Fruit fly (Drosophila melanogaster) whole organism, embryonic: Measurements from ENCODE around the gene nod.

Source experiments
- Abd-B ChIP-seq: fragments of 200-800 bp; sonication (Bioruptor generic); optimal IDR thresholded peaks from 2 replicates; lab custom pipeline; 2018; ENCODE audit warnings: missing biosample characterization, mild to moderate bottlenecking, missing genetic modification characterization, moderate library complexity
- Asciz ChIP-seq: fragments of 200-800 bp; sonication (Bioruptor generic); optimal IDR thresholded peaks from 2 replicates; lab custom pipeline; 2017; ENCODE audit warnings: missing biosample characterization, mild to moderate bottlenecking, missing genetic modification characterization, missing genetic modification reagents
- BEAF-32 ChIP-seq: fragments of 200-800 bp; sonication (Bioruptor generic); optimal IDR thresholded peaks from 3 replicates; lab custom pipeline; 2017; ENCODE audit warnings: missing biosample characterization, missing genetic modification characterization, mild to moderate bottlenecking, moderate library complexity, missing genetic modification reagents
- CG10209 ChIP-seq: fragments of 200-800 bp; sonication (Bioruptor generic); optimal IDR thresholded peaks from 3 replicates; lab custom pipeline; 2017; ENCODE audit warnings: missing biosample characterization, mild to moderate bottlenecking, missing genetic modification characterization, missing genetic modification reagents
- CG10654 ChIP-seq: fragments of 200-800 bp; sonication (Bioruptor generic); optimal IDR thresholded peaks from 2 replicates; lab custom pipeline; 2016; ENCODE audit warnings: missing biosample characterization, missing genetic modification characterization
- CG11398 ChIP-seq: fragments of 200-800 bp; sonication (Bioruptor generic); optimal IDR thresholded peaks from 2 replicates; lab custom pipeline; 2016; ENCODE audit warnings: missing biosample characterization, missing genetic modification characterization
- CG13287 ChIP-seq: fragments of 200-800 bp; sonication (Bioruptor generic); IDR thresholded peaks from 2 replicates; pipeline ENCODE4 v1.3.6; 2022; ENCODE audit warnings: missing biosample characterization, missing genetic modification characterization; ENCODE audit not compliant: partially characterized antibody
- CG14667 ChIP-seq: fragments of 200-800 bp; sonication (Bioruptor generic); IDR thresholded peaks from 2 replicates; pipeline ENCODE4 v1.3.6; 2022; ENCODE audit warnings: missing biosample characterization, missing genetic modification characterization
- CG14710 ChIP-seq: fragments of 200-800 bp; sonication (Bioruptor generic); optimal IDR thresholded peaks from 3 replicates; lab custom pipeline; 2019; ENCODE audit warnings: missing biosample characterization, mild to moderate bottlenecking, missing genetic modification characterization, moderate library complexity
- CG1602 ChIP-seq: fragments of 200-800 bp; sonication (Bioruptor generic); optimal IDR thresholded peaks from 3 replicates; lab custom pipeline; 2016; ENCODE audit warnings: missing biosample characterization, missing genetic modification characterization
- CG1603 ChIP-seq: fragments of 200-800 bp; sonication (Bioruptor generic); optimal IDR thresholded peaks from 2 replicates; lab custom pipeline; 2019; ENCODE audit warnings: missing biosample characterization, mild to moderate bottlenecking, missing genetic modification characterization, moderate library complexity
- CG17568 ChIP-seq: fragments of 200-800 bp; sonication (Bioruptor generic); optimal IDR thresholded peaks from 2 replicates; lab custom pipeline; 2018; ENCODE audit warnings: missing biosample characterization, mild to moderate bottlenecking, missing genetic modification characterization, moderate library complexity
- CG17802 ChIP-seq: fragments of 200-800 bp; sonication (Bioruptor generic); optimal IDR thresholded peaks from 2 replicates; lab custom pipeline; 2018; ENCODE audit warnings: missing biosample characterization, mild to moderate bottlenecking, missing genetic modification characterization, moderate library complexity
- CG32532 ChIP-seq: fragments of 200-800 bp; sonication (Bioruptor generic); IDR thresholded peaks from 2 replicates; pipeline ENCODE4 v1.3.6; 2022; ENCODE audit warnings: missing biosample characterization, missing genetic modification characterization
- CG33213 ChIP-seq: fragments of 200-800 bp; sonication (Bioruptor generic); optimal IDR thresholded peaks from 3 replicates; lab custom pipeline; 2016; ENCODE audit warnings: missing biosample characterization, missing genetic modification characterization
- CG5953 ChIP-seq: fragments of 200-800 bp; sonication (Bioruptor generic); IDR thresholded peaks from 2 replicates; pipeline ENCODE4 v1.3.6; 2022; ENCODE audit warnings: missing biosample characterization, missing genetic modification characterization
- CG6854 ChIP-seq: fragments of 200-800 bp; sonication (Bioruptor generic); optimal IDR thresholded peaks from 3 replicates; lab custom pipeline; 2017; ENCODE audit warnings: missing biosample characterization, mild to moderate bottlenecking, missing genetic modification characterization
- CG7357 ChIP-seq: fragments of 200-800 bp; sonication (Bioruptor generic); IDR thresholded peaks from 3 replicates; pipeline ENCODE4 v1.3.6; 2022; ENCODE audit warnings: missing biosample characterization, missing genetic modification characterization
- CG7839 ChIP-seq: fragments of 200-800 bp; sonication (Bioruptor generic); optimal IDR thresholded peaks from 3 replicates; lab custom pipeline; 2018; ENCODE audit warnings: missing biosample characterization, mild to moderate bottlenecking, missing genetic modification characterization, moderate library complexity
- CG8089 ChIP-seq: fragments of 200-800 bp; sonication (Bioruptor generic); optimal IDR thresholded peaks from 3 replicates; lab custom pipeline; 2016; ENCODE audit warnings: missing biosample characterization, missing genetic modification characterization
- CG8478 ChIP-seq: fragments of >200 bp; optimal IDR thresholded peaks from 2 replicates; lab custom pipeline; 2018
- Dfd ChIP-seq, 2 experiments: fragments of >200 bp; optimal IDR thresholded peaks; 2 replicates each; lab custom pipeline; 2017; ENCODE audit warnings: missing biosample characterization in 2 of 2, missing genetic modification characterization in 2 of 2
- Drgx ChIP-seq: fragments of 200-800 bp; sonication (Bioruptor generic); IDR thresholded peaks from 2 replicates; pipeline ENCODE4 v1.3.6; 2022; ENCODE audit warnings: missing biosample characterization, missing genetic modification characterization
- Ets97D ChIP-seq: fragments of 200-800 bp; sonication (Bioruptor generic); optimal IDR thresholded peaks from 3 replicates; lab custom pipeline; 2016; ENCODE audit warnings: missing biosample characterization, missing genetic modification characterization
- Hmr ChIP-seq: fragments of 200-800 bp; sonication (Bioruptor generic); optimal IDR thresholded peaks from 3 replicates; lab custom pipeline; 2017; ENCODE audit warnings: mild to moderate bottlenecking, missing biosample characterization, missing genetic modification reagents, missing genetic modification characterization
- Hr3 ChIP-seq: fragments of 200-800 bp; sonication (Bioruptor generic); optimal IDR thresholded peaks from 3 replicates; lab custom pipeline; 2016; ENCODE audit warnings: missing biosample characterization, missing genetic modification characterization
- Jarid2 ChIP-seq: fragments of 200-800 bp; sonication (Bioruptor generic); optimal IDR thresholded peaks from 3 replicates; lab custom pipeline; 2017; ENCODE audit warnings: mild to moderate bottlenecking, missing biosample characterization, missing genetic modification reagents, missing genetic modification characterization
- MBD-R2 ChIP-seq: fragments of 200-800 bp; sonication (Bioruptor generic); IDR thresholded peaks from 2 replicates; pipeline ENCODE4 v1.3.6; 2022; ENCODE audit warnings: missing biosample characterization, missing genetic modification characterization
- Nf-YC ChIP-seq: fragments of 200-800 bp; optimal IDR thresholded peaks from 3 replicates; lab custom pipeline; 2019; ENCODE audit warnings: missing biosample characterization, mild to moderate bottlenecking, missing genetic modification characterization, moderate library complexity
- NfI ChIP-seq: fragments of 200-800 bp; sonication (Bioruptor generic); optimal IDR thresholded peaks from 3 replicates; lab custom pipeline; 2018; ENCODE audit warnings: missing biosample characterization, mild to moderate bottlenecking, missing genetic modification characterization, moderate library complexity
- Taf1 ChIP-seq: fragments of 200-800 bp; sonication (Bioruptor generic); IDR thresholded peaks from 2 replicates; pipeline ENCODE4 v1.3.6; 2022; ENCODE audit warnings: missing biosample characterization, missing genetic modification characterization
- YL-1 ChIP-seq: fragments of 200-800 bp; sonication (Bioruptor generic); optimal IDR thresholded peaks from 3 replicates; lab custom pipeline; 2017; ENCODE audit warnings: missing biosample characterization, mild to moderate bottlenecking, missing genetic modification characterization
- bbx ChIP-seq: fragments of 200-800 bp; sonication (Bioruptor generic); IDR thresholded peaks from 2 replicates; pipeline ENCODE4 v1.3.6; 2022; ENCODE audit warnings: missing biosample characterization, missing genetic modification characterization; ENCODE audit not compliant: partially characterized antibody
- crc ChIP-seq: fragments of 200-800 bp; sonication (Bioruptor generic); optimal IDR thresholded peaks from 2 replicates; lab custom pipeline; 2016; ENCODE audit warnings: missing biosample characterization, missing genetic modification characterization
- dimm ChIP-seq: fragments of 200-800 bp; sonication (Bioruptor generic); IDR thresholded peaks from 2 replicates; pipeline ENCODE4 v1.3.6; 2022; ENCODE audit warnings: missing biosample characterization, missing genetic modification characterization
- dmrt99B ChIP-seq: fragments of 200-800 bp; sonication (Bioruptor generic); optimal IDR thresholded peaks from 2 replicates; lab custom pipeline; 2018; ENCODE audit warnings: missing biosample characterization, mild to moderate bottlenecking, missing genetic modification characterization, moderate library complexity
- dysf ChIP-seq: fragments of 200-800 bp; sonication (Bioruptor generic); IDR thresholded peaks from 3 replicates; pipeline ENCODE4 v1.3.6; 2022; ENCODE audit warnings: missing biosample characterization, missing genetic modification characterization
- ems ChIP-seq: fragments of 200-800 bp; sonication (Bioruptor generic); optimal IDR thresholded peaks from 3 replicates; lab custom pipeline; 2016; ENCODE audit warnings: missing biosample characterization, missing genetic modification characterization
- fu2 ChIP-seq: fragments of 200-800 bp; sonication (Bioruptor generic); optimal IDR thresholded peaks from 2 replicates; lab custom pipeline; 2016; ENCODE audit warnings: missing biosample characterization, missing genetic modification characterization
- lilli ChIP-seq: fragments of 200-800 bp; sonication (Bioruptor generic); optimal IDR thresholded peaks from 3 replicates; lab custom pipeline; 2016; ENCODE audit warnings: missing biosample characterization, missing genetic modification characterization
- lov ChIP-seq, 2 experiments: fragments of 200-800 bp in 1 of 2; fragments of >200 bp in 1 of 2; sonication (Bioruptor generic) in 1 of 2; IDR thresholded peaks in 1 of 2; optimal IDR thresholded peaks in 1 of 2; 2 replicates in 1 of 2; 3 replicates in 1 of 2; pipeline versions ENCODE4 v1.3.6 to Lab custom; 2017 to 2022; ENCODE audit warnings: missing biosample characterization in 1 of 2, missing genetic modification characterization in 1 of 2
- otp ChIP-seq: fragments of 200-800 bp; sonication (Bioruptor generic); IDR thresholded peaks from 3 replicates; pipeline ENCODE4, ENCODE4 v1.3.6; 2022; ENCODE audit warnings: missing biosample characterization, missing genetic modification characterization
- peb ChIP-seq: fragments of 200-800 bp; sonication (Bioruptor generic); IDR thresholded peaks from 2 replicates; pipeline ENCODE4 v1.3.6; 2022; ENCODE audit warnings: missing biosample characterization, missing genetic modification characterization
- psq ChIP-seq: fragments of 200-800 bp; sonication (Bioruptor generic); optimal IDR thresholded peaks from 2 replicates; lab custom pipeline; 2017; ENCODE audit warnings: missing biosample characterization, missing genetic modification characterization
- pzg ChIP-seq: fragments of 200-800 bp; sonication (Bioruptor generic); optimal IDR thresholded peaks from 3 replicates; lab custom pipeline; 2018; ENCODE audit warnings: missing biosample characterization, mild to moderate bottlenecking, missing genetic modification characterization, moderate library complexity
- sd ChIP-seq: fragments of 200-800 bp; sonication (Bioruptor generic); optimal IDR thresholded peaks from 3 replicates; lab custom pipeline; 2018; ENCODE audit warnings: missing biosample characterization, mild to moderate bottlenecking, missing genetic modification characterization, moderate library complexity
- sisA ChIP-seq: fragments of 200-800 bp; sonication (Bioruptor generic); IDR thresholded peaks from 2 replicates; pipeline ENCODE4 v1.3.6; 2022; ENCODE audit warnings: missing biosample characterization, missing genetic modification characterization
- sob ChIP-seq: fragments of 200-800 bp; sonication (Bioruptor generic); IDR thresholded peaks from 2 replicates; pipeline ENCODE4 v1.3.6; 2022; ENCODE audit warnings: missing biosample characterization, missing genetic modification characterization
- trem ChIP-seq: fragments of 200-800 bp; optimal IDR thresholded peaks from 3 replicates; lab custom pipeline; 2019; ENCODE audit warnings: missing biosample characterization, mild to moderate bottlenecking, missing genetic modification characterization, moderate library complexity
- tup ChIP-seq: fragments of 200-800 bp; sonication (Bioruptor generic); optimal IDR thresholded peaks from 2 replicates; lab custom pipeline; 2016; ENCODE audit warnings: missing biosample characterization, mild to moderate bottlenecking, missing genetic modification characterization, moderate library complexity
- twi ChIP-seq: fragments of 200-800 bp; optimal IDR thresholded peaks from 2 replicates; lab custom pipeline; 2019; ENCODE audit warnings: missing biosample characterization, mild to moderate bottlenecking, missing genetic modification characterization, moderate library complexity

Gene nod

DNA sequence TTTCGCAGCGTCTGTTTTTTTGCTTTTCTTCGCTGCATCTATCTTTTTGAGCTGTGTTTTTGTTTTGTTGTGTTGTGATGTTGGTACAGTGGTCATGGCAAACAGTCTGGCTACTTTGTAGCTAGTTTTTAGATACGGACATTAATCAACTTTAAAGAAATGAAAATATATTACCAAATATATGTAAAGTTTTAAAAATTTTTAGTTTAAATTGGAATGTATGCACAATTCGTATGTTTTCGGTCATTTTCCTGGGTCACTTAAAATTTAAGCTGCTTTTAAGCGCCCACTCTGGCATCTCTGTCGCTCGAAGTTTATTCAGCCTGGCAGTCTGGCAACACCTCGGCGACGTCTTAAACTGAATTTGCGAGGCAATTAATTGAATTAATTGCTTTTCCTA is 4.0 kb upstream of the nod start, which contains the start of gene CG11695 (continued):
- TF ChIP-seq CG11398: no peak
- TF ChIP-seq CG8089: no peak
- TF ChIP-seq Hmr (GFP tag; lab: Kevin White, UChicago): peak; percentile 62
- peak; percentile 81 for TF ChIP-seq lilli (GFP tag; lab: Kevin White, UChicago)
- peak; percentile 94 for TF ChIP-seq MBD-R2 (GFP tag; lab: Robert Waterston, UW)
- TF ChIP-seq ems (GFP tag; lab: Kevin White, UChicago): peak; percentile 25
- peak; percentile 46 for TF ChIP-seq sd (tag; lab: Kevin White, UChicago)
- peak; percentile 4 for TF ChIP-seq CG17802 (tag; lab: Kevin White, UChicago)
- peak; percentile 55 for TF ChIP-seq CG10654 (GFP tag; lab: Kevin White, UChicago)
- TF ChIP-seq Drgx (GFP tag; lab: Robert Waterston, UW): peak; percentile 49; the same call in 1 of the 2 replicates
- TF ChIP-seq CG8478 (lab: Kevin White, UChicago): no peak
- peak; percentile 73 for TF ChIP-seq CG14710 (tag; lab: Kevin White, UChicago)
- TF ChIP-seq CG10209 (GFP tag; lab: Kevin White, UChicago): peak; percentile 35
- peak; percentile 76 for TF ChIP-seq dysf (GFP tag; lab: Robert Waterston, UW)
- TF ChIP-seq CG1603: peak; percentile 51
- TF ChIP-seq peb (GFP tag; lab: Robert Waterston, UW): peak; percentile 45; the same call in 1 of the 2 replicates
- TF ChIP-seq dimm (GFP tag; lab: Robert Waterston, UW): no peak
- TF ChIP-seq Hr3 (GFP tag; lab: Kevin White, UChicago): peak; percentile 60
- TF ChIP-seq NfI (GFP tag; lab: Kevin White, UChicago): peak; percentile 73
- peak; percentile 30; the same call in 1 of the 2 replicates for TF ChIP-seq CG13287 (GFP tag; lab: Robert Waterston, UW)
- no peak for TF ChIP-seq lov (optimal IDR thresholded peaks at IDR 0.05; lab: Kevin White, UChicago)
- no peak for TF ChIP-seq lov (GFP tag; IDR thresholded peaks at IDR 0.05; lab: Robert Waterston, UW)
- peak; percentile 43 for TF ChIP-seq twi (tag; lab: Kevin White, UChicago)
- peak; percentile 56 for TF ChIP-seq sisA (GFP tag; lab: Robert Waterston, UW)
- peak; percentile 32 for TF ChIP-seq Ets97D
- no peak for TF ChIP-seq crc (GFP tag; lab: Kevin White, UChicago)
- TF ChIP-seq CG33213 (GFP tag; lab: Kevin White, UChicago): no peak
- peak; percentile 57 for TF ChIP-seq dmrt99B
- peak; percentile 36; the same call in 1 of the 2 replicates for TF ChIP-seq CG14667 (GFP tag; lab: Robert Waterston, UW)
- TF ChIP-seq CG6854: no peak
- peak; percentile 48 for TF ChIP-seq pzg
- peak; percentile 26 for TF ChIP-seq fu2 (GFP tag; lab: Kevin White, UChicago)
- peak; percentile 71 for TF ChIP-seq sob (GFP tag; lab: Robert Waterston, UW)
- no peak for TF ChIP-seq psq
- no peak for TF ChIP-seq bbx (GFP tag; lab: Robert Waterston, UW)
- no peak for TF ChIP-seq CG17568
- TF ChIP-seq tup (GFP tag; lab: Kevin White, UChicago): no peak
- TF ChIP-seq CG5953 (GFP tag; lab: Robert Waterston, UW): no peak
- peak; percentile 65 for TF ChIP-seq Abd-B (GFP tag; lab: Kevin White, UChicago)
- peak; percentile 22 for TF ChIP-seq Jarid2 (GFP tag; lab: Kevin White, UChicago)
- TF ChIP-seq CG32532 (GFP tag; lab: Robert Waterston, UW): peak; percentile 76
- peak; percentile 78 for TF ChIP-seq Nf-YC (tag; lab: Kevin White, UChicago)
- TF ChIP-seq Taf1 (GFP tag; lab: Robert Waterston, UW): peak; percentile 49; the same call in 1 of the 2 replicates
- TF ChIP-seq YL-1 (GFP tag; lab: Kevin White, UChicago): peak; percentile 77
- TF ChIP-seq Dfd (GFP tag; optimal IDR thresholded peaks at IDR 0.05; lab: Kevin White, UChicago): no peak
- no peak for TF ChIP-seq otp (GFP tag; lab: Robert Waterston, UW)
- no peak for TF ChIP-seq CG7357
- TF ChIP-seq CG1602 (GFP tag; lab: Kevin White, UChicago): peak; percentile 60
- TF ChIP-seq trem (tag; lab: Kevin White, UChicago): peak; percentile 63
- TF ChIP-seq BEAF-32 (GFP tag; lab: Kevin White, UChicago): peak; percentile 34
- no peak for TF ChIP-seq Asciz (GFP tag; lab: Kevin White, UChicago)
- TF ChIP-seq CG7839 (tag; lab: Kevin White, UChicago): peak; percentile 73
